Fruit fly (Drosophila melanogaster) Kc167 (cell line): ENCODE data around the gene CG14721.

Experiments used
- Myc ChIP-seq: fragments of >200 bp; optimal IDR thresholded peaks from 2 replicates; lab custom pipeline; 2017; ENCODE audit warnings: missing external identifiers
- Sin3A ChIP-seq: fragments of >200 bp; optimal IDR thresholded peaks from 2 replicates; lab custom pipeline; 2018; ENCODE audit warnings: missing external identifiers
- h ChIP-seq: fragments of >200 bp; optimal IDR thresholded peaks from 3 replicates; lab custom pipeline; 2018; ENCODE audit warnings: missing external identifiers
- psq ChIP-seq: fragments of >200 bp; optimal IDR thresholded peaks from 2 replicates; lab custom pipeline; 2017; ENCODE audit warnings: missing external identifiers
- ttk ChIP-seq: sonication (Bioruptor generic); optimal IDR thresholded peaks from 2 replicates; lab custom pipeline; 2017; ENCODE audit warnings: missing external identifiers

- TF ChIP-seq h (lab: Kevin White, UChicago) (no peak), psq (lab: Kevin White, UChicago) (no peak), Myc (lab: Kevin White, UChicago) (no peak), ttk (lab: Kevin White, UChicago) (no peak), Sin3A (lab: Kevin White, UChicago) (no peak)
Observed at dm6 chr3R:11735337-11735736, at the start of gene CG14721.
